Fruit fly (Drosophila melanogaster) whole organism, embryonic: ENCODE data around the gene CG7377.
A peak's percentile ranks its signal among the peaks of the same experiment; 100 is the strongest.

Source experiments
- Blimp-1 ChIP-seq: fragments of 200-800 bp; sonication (Bioruptor generic); optimal IDR thresholded peaks from 3 replicates; lab custom pipeline; 2018; ENCODE audit warnings: missing biosample characterization, missing genetic modification characterization, mild to moderate bottlenecking, moderate library complexity, missing genetic modification reagents
- CG10274 ChIP-seq: fragments of 200-800 bp; sonication (Bioruptor generic); optimal IDR thresholded peaks from 3 replicates; lab custom pipeline; 2017; ENCODE audit warnings: missing biosample characterization, mild to moderate bottlenecking, missing genetic modification characterization
- CG10565 ChIP-seq: fragments of 200-800 bp; sonication (Bioruptor generic); optimal IDR thresholded peaks from 3 replicates; lab custom pipeline; 2016; ENCODE audit warnings: missing biosample characterization, mild to moderate bottlenecking, missing genetic modification characterization
- CG11695 ChIP-seq: fragments of 200-800 bp; sonication (Bioruptor generic); IDR thresholded peaks from 3 replicates; pipeline ENCODE4 v1.3.6; 2022; ENCODE audit warnings: missing biosample characterization, missing genetic modification characterization
- CG13775 ChIP-seq: fragments of 200-800 bp; sonication (Bioruptor generic); optimal IDR thresholded peaks from 3 replicates; lab custom pipeline; 2017; ENCODE audit warnings: missing biosample characterization, mild to moderate bottlenecking, missing genetic modification characterization
- CG14014 ChIP-seq: fragments of 200-800 bp; sonication (Bioruptor generic); IDR thresholded peaks from 2 replicates; pipeline ENCODE4 v1.3.6; 2022; ENCODE audit warnings: missing biosample characterization, missing genetic modification characterization
- CG17385 ChIP-seq: fragments of 200-800 bp; sonication (Bioruptor generic); optimal IDR thresholded peaks from 3 replicates; lab custom pipeline; 2018; ENCODE audit warnings: missing biosample characterization, mild to moderate bottlenecking, missing genetic modification characterization
- CG18619 ChIP-seq: fragments of 200-800 bp; sonication (Bioruptor generic); optimal IDR thresholded peaks from 3 replicates; lab custom pipeline; 2017; ENCODE audit warnings: missing biosample characterization, mild to moderate bottlenecking, missing genetic modification characterization
- CG2120 ChIP-seq: fragments of 200-800 bp; sonication (Bioruptor generic); optimal IDR thresholded peaks from 3 replicates; lab custom pipeline; 2016; ENCODE audit warnings: missing biosample characterization, missing genetic modification characterization
- CG2712 ChIP-seq: fragments of 200-800 bp; optimal IDR thresholded peaks from 3 replicates; lab custom pipeline; 2019; ENCODE audit warnings: missing biosample characterization, mild to moderate bottlenecking, missing genetic modification characterization, moderate library complexity
- CG2889 ChIP-seq: fragments of 200-800 bp; sonication (Bioruptor generic); IDR thresholded peaks from 3 replicates; pipeline ENCODE4 v1.3.6; 2022; ENCODE audit warnings: missing biosample characterization, missing genetic modification characterization
- CG31388 ChIP-seq: fragments of 200-800 bp; sonication (Bioruptor generic); optimal IDR thresholded peaks from 2 replicates; lab custom pipeline; 2016; ENCODE audit warnings: missing biosample characterization, missing genetic modification characterization
- CG32532 ChIP-seq: fragments of 200-800 bp; sonication (Bioruptor generic); IDR thresholded peaks from 2 replicates; pipeline ENCODE4 v1.3.6; 2022; ENCODE audit warnings: missing biosample characterization, missing genetic modification characterization
- CG3281 ChIP-seq: fragments of 200-800 bp; sonication (Bioruptor generic); optimal IDR thresholded peaks from 3 replicates; lab custom pipeline; 2017; ENCODE audit warnings: missing biosample characterization, mild to moderate bottlenecking, missing genetic modification characterization
- CG34422 ChIP-seq: fragments of 200-800 bp; sonication (Bioruptor generic); IDR thresholded peaks from 3 replicates; pipeline ENCODE4 v1.3.6; 2022; ENCODE audit warnings: missing biosample characterization, missing genetic modification characterization
- CG4730 ChIP-seq: fragments of 200-800 bp; sonication (Bioruptor generic); IDR thresholded peaks from 2 replicates; pipeline ENCODE4 v1.3.6; 2022; ENCODE audit warnings: missing biosample characterization, missing genetic modification characterization
- CG5245 ChIP-seq: fragments of 200-800 bp; sonication (Bioruptor generic); optimal IDR thresholded peaks from 3 replicates; lab custom pipeline; 2016; ENCODE audit warnings: missing biosample characterization, missing genetic modification characterization
- CG6175 ChIP-seq: fragments of 200-800 bp; sonication (Bioruptor generic); IDR thresholded peaks from 3 replicates; pipeline ENCODE4 v1.3.6; 2022; ENCODE audit warnings: missing biosample characterization, missing genetic modification characterization
- CG6689 ChIP-seq: fragments of 200-800 bp; sonication (Bioruptor generic); IDR thresholded peaks from 2 replicates; pipeline ENCODE4 v1.3.6; 2022; ENCODE audit warnings: missing biosample characterization, missing genetic modification characterization
- CG9727 ChIP-seq: fragments of 200-800 bp; sonication (Bioruptor generic); optimal IDR thresholded peaks from 3 replicates; lab custom pipeline; 2017; ENCODE audit warnings: missing biosample characterization, mild to moderate bottlenecking, missing genetic modification characterization
- CG9932 ChIP-seq: fragments of 200-800 bp; sonication (Bioruptor generic); IDR thresholded peaks from 2 replicates; pipeline ENCODE4 v1.3.6; 2022; ENCODE audit warnings: missing biosample characterization, missing genetic modification characterization
- CoRest ChIP-seq: fragments of 200-800 bp; sonication (Bioruptor generic); optimal IDR thresholded peaks from 3 replicates; lab custom pipeline; 2018; ENCODE audit warnings: missing biosample characterization, mild to moderate bottlenecking, missing genetic modification characterization, moderate library complexity
- Dbx ChIP-seq: fragments of 200-800 bp; sonication (Bioruptor generic); IDR thresholded peaks from 3 replicates; pipeline ENCODE4 v1.3.6; 2022; ENCODE audit warnings: missing biosample characterization, missing genetic modification characterization
- Dek ChIP-seq: fragments of 200-800 bp; sonication (Bioruptor generic); optimal IDR thresholded peaks from 3 replicates; lab custom pipeline; 2019; ENCODE audit warnings: missing biosample characterization, mild to moderate bottlenecking, missing genetic modification characterization, moderate library complexity
- Ets65A ChIP-seq: fragments of 200-800 bp; sonication (Bioruptor generic); peaks from one replicate; lab custom pipeline; 2016; ENCODE audit warnings: missing biosample characterization, missing genetic modification characterization
- Fer3 ChIP-seq: fragments of 200-800 bp; sonication (Bioruptor generic); optimal IDR thresholded peaks from 2 replicates; lab custom pipeline; 2018; ENCODE audit warnings: missing biosample characterization, mild to moderate bottlenecking, missing genetic modification characterization, moderate library complexity
- GATAe ChIP-seq: fragments of 200-800 bp; sonication (Bioruptor generic); conservative IDR thresholded peaks from 2 replicates; pipeline ENCODE4 v1.3.6; 2022; ENCODE audit warnings: missing biosample characterization, missing genetic modification characterization
- Hand ChIP-seq: fragments of 200-800 bp; sonication (Bioruptor generic); optimal IDR thresholded peaks from 2 replicates; lab custom pipeline; 2017; ENCODE audit warnings: mild to moderate bottlenecking, missing biosample characterization, missing genetic modification reagents, missing genetic modification characterization
- Hsf ChIP-seq: fragments of 200-800 bp; sonication (Bioruptor generic); optimal IDR thresholded peaks from 3 replicates; lab custom pipeline; 2016; ENCODE audit warnings: missing biosample characterization, missing genetic modification characterization
- Kr ChIP-seq: fragments of 200-800 bp; sonication (Bioruptor generic); optimal IDR thresholded peaks from 2 replicates; lab custom pipeline; 2017; ENCODE audit warnings: missing biosample characterization, mild to moderate bottlenecking, missing genetic modification characterization
- Oli ChIP-seq: fragments of 200-800 bp; sonication (Bioruptor generic); optimal IDR thresholded peaks from 2 replicates; lab custom pipeline; 2018; ENCODE audit warnings: missing biosample characterization, mild to moderate bottlenecking, missing genetic modification characterization, moderate library complexity
- PHDP ChIP-seq: fragments of 200-800 bp; sonication (Bioruptor generic); optimal IDR thresholded peaks from 3 replicates; lab custom pipeline; 2018; ENCODE audit warnings: missing biosample characterization, mild to moderate bottlenecking, missing genetic modification characterization, moderate library complexity
- Pdp1 ChIP-seq, 2 experiments: fragments of 200-800 bp; sonication (Bioruptor generic); optimal IDR thresholded peaks; 3 replicates each; lab custom pipeline; 2016; ENCODE audit warnings: missing biosample characterization in 2 of 2, missing genetic modification characterization in 2 of 2, mild to moderate bottlenecking in 1 of 2, moderate library complexity in 1 of 2
- Sox102F ChIP-seq: fragments of 200-800 bp; sonication (Bioruptor generic); optimal IDR thresholded peaks from 2 replicates; lab custom pipeline; 2018; ENCODE audit warnings: missing biosample characterization, mild to moderate bottlenecking, missing genetic modification characterization, moderate library complexity
- TFAM ChIP-seq: fragments of 200-800 bp; sonication (Bioruptor generic); optimal IDR thresholded peaks from 2 replicates; lab custom pipeline; 2017; ENCODE audit warnings: missing biosample characterization, missing genetic modification characterization, inconsistent platforms
- Xbp1 ChIP-seq: fragments of 200-800 bp; sonication (Bioruptor generic); optimal IDR thresholded peaks from 3 replicates; lab custom pipeline; 2016; ENCODE audit warnings: missing biosample characterization, mild to moderate bottlenecking, missing genetic modification characterization
- al ChIP-seq: fragments of 200-800 bp; sonication (Bioruptor generic); IDR thresholded peaks from 2 replicates; pipeline ENCODE4 v1.3.6; 2022; ENCODE audit warnings: missing biosample characterization, missing genetic modification characterization
- bbx ChIP-seq: fragments of 200-800 bp; sonication (Bioruptor generic); IDR thresholded peaks from 2 replicates; pipeline ENCODE4 v1.3.6; 2022; ENCODE audit warnings: missing biosample characterization, missing genetic modification characterization; ENCODE audit not compliant: partially characterized antibody
- cwo ChIP-seq: fragments of 200-800 bp; sonication (Bioruptor generic); optimal IDR thresholded peaks from 3 replicates; lab custom pipeline; 2017; ENCODE audit warnings: missing biosample characterization, missing genetic modification characterization, mild to moderate bottlenecking, moderate library complexity, missing genetic modification reagents
- dpn ChIP-seq, 2 experiments: fragments of 200-800 bp; sonication (Bioruptor generic); optimal IDR thresholded peaks; 3 replicates each; lab custom pipeline; 2016; ENCODE audit warnings: missing biosample characterization in 2 of 2, missing genetic modification characterization in 2 of 2
- eyg ChIP-seq: fragments of 200-800 bp; sonication (Bioruptor generic); optimal IDR thresholded peaks from 3 replicates; lab custom pipeline; 2016; ENCODE audit warnings: missing biosample characterization, missing genetic modification characterization
- fd3F ChIP-seq: fragments of 200-800 bp; sonication (Bioruptor generic); optimal IDR thresholded peaks from 2 replicates; lab custom pipeline; 2018; ENCODE audit warnings: missing biosample characterization, mild to moderate bottlenecking, missing genetic modification characterization, moderate library complexity
- fru ChIP-seq: fragments of >200 bp; optimal IDR thresholded peaks from 2 replicates; lab custom pipeline; 2017
- gsb ChIP-seq: fragments of 200-800 bp; sonication (Bioruptor generic); IDR thresholded peaks from 2 replicates; pipeline ENCODE4 v1.3.6; 2022; ENCODE audit warnings: missing biosample characterization, missing genetic modification characterization
- mam ChIP-seq: fragments of 200-800 bp; sonication (Bioruptor generic); optimal IDR thresholded peaks from 3 replicates; lab custom pipeline; 2016; ENCODE audit warnings: missing biosample characterization, missing genetic modification characterization
- pb ChIP-seq: fragments of 200-800 bp; sonication (Bioruptor generic); optimal IDR thresholded peaks from 3 replicates; lab custom pipeline; 2016; ENCODE audit warnings: missing biosample characterization, missing genetic modification characterization
- pho ChIP-seq: fragments of 200-800 bp; sonication (Bioruptor generic); optimal IDR thresholded peaks from 2 replicates; lab custom pipeline; 2016; ENCODE audit warnings: missing biosample characterization, missing genetic modification characterization
- pita ChIP-seq: fragments of 200-800 bp; sonication (Bioruptor generic); optimal IDR thresholded peaks from 2 replicates; lab custom pipeline; 2017; ENCODE audit warnings: missing biosample characterization, mild to moderate bottlenecking, missing genetic modification characterization
- row ChIP-seq: fragments of 200-800 bp; sonication (Bioruptor generic); IDR thresholded peaks from 3 replicates; pipeline ENCODE4 v1.3.6; 2022; ENCODE audit warnings: missing biosample characterization, missing genetic modification characterization
- slbo ChIP-seq: fragments of 200-800 bp; sonication (Bioruptor generic); IDR thresholded peaks from 2 replicates; pipeline ENCODE4 v1.3.6; 2022; ENCODE audit warnings: missing biosample characterization, missing genetic modification characterization
- zen ChIP-seq: fragments of 200-800 bp; sonication (Bioruptor generic); optimal IDR thresholded peaks from 3 replicates; lab custom pipeline; 2018; ENCODE audit warnings: missing biosample characterization, mild to moderate bottlenecking, missing genetic modification characterization, moderate library complexity

CG7377 gene

DNA sequence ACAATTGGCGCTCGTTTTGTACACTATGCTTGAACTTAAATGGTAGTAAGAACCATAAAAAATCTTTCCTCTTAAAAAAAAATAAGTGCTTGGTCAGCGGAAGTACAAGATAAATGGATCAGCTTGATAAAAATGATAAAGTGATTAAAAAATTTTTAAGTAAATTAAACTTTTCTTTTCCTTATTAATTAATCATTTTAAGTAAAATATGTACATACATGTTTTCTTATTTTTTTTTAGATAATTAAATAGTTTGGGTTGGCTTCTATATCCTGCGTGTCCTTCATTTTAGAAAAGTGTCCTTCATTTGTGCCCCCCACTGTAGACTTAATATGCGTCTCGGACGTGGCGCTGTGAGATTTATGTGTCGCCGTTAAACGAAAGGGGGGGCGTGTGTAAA is 32.9 kb upstream of the CG7377 start:
- TF ChIP-seq Dbx (GFP tag; lab: Robert Waterston, UW) (peak; percentile 49; the same call in 1 of the 3 replicates), CG14014 (GFP tag; lab: Robert Waterston, UW) (0 out of 2 replicates have a peak, but pooled peaks have one; percentile 32), CG3281 (GFP tag; lab: Kevin White, UChicago) (peak; percentile 70), CG10565 (GFP tag; lab: Kevin White, UChicago) (no peak), Hand (peak; percentile 64), bbx (GFP tag; lab: Robert Waterston, UW) (no peak), dpn (GFP tag; optimal IDR thresholded peaks at IDR 0.05; lab: Kevin White, UChicago) (peak in 1 of 2 experiments; percentile 24), CG9727 (GFP tag; lab: Kevin White, UChicago) (peak; percentile 51), CG2889 (GFP tag; lab: Robert Waterston, UW) (no peak), Hsf (GFP tag; lab: Kevin White, UChicago) (no peak), CG11695 (0 out of 3 replicates have a peak, but pooled peaks have one; percentile 13), pb (GFP tag; lab: Kevin White, UChicago) (no peak), Fer3 (peak; percentile 30), Kr (GFP tag; lab: Kevin White, UChicago) (no peak), gsb (GFP tag; lab: Robert Waterston, UW) (no peak), pho (peak; percentile 7), PHDP (tag; lab: Kevin White, UChicago) (peak; percentile 52), TFAM (GFP tag; lab: Kevin White, UChicago) (no peak), eyg (GFP tag; lab: Kevin White, UChicago) (no peak), CG6175 (GFP tag; lab: Robert Waterston, UW) (peak; percentile 17; the same call in 1 of the 3 replicates), cwo (GFP tag; lab: Kevin White, UChicago) (peak; percentile 27), CG2712 (tag; lab: Kevin White, UChicago) (peak; percentile 11), CG18619 (GFP tag; lab: Kevin White, UChicago) (peak; percentile 44), CG2120 (GFP tag; lab: Kevin White, UChicago) (peak; percentile 47), Ets65A (peak; percentile 12), Oli (tag; lab: Kevin White, UChicago) (peak; percentile 27), CG32532 (GFP tag; lab: Robert Waterston, UW) (peak; percentile 36; the same call in 1 of the 2 replicates), al (GFP tag; lab: Robert Waterston, UW) (0 out of 2 replicates have a peak, but pooled peaks have one; percentile 3), Dek (tag; lab: Kevin White, UChicago) (peak; percentile 51), mam (peak; percentile 36), CG13775 (GFP tag; lab: Kevin White, UChicago) (peak; percentile 46), fd3F (GFP tag; lab: Kevin White, UChicago) (peak; percentile 31), pita (GFP tag; lab: Kevin White, UChicago) (no peak), zen (no peak), CG9932 (GFP tag; lab: Robert Waterston, UW) (peak; percentile 31; the same call in 1 of the 2 replicates), CG34422 (no peak), CG4730 (no peak), Xbp1 (GFP tag; lab: Kevin White, UChicago) (peak; percentile 0), slbo (GFP tag; lab: Robert Waterston, UW) (peak; percentile 53; the same call in 1 of the 2 replicates), CG31388 (GFP tag; lab: Kevin White, UChicago) (no peak), CG6689 (GFP tag; lab: Robert Waterston, UW) (no peak), fru (no peak), Blimp-1 (no peak), GATAe (no peak), CoRest (tag; lab: Kevin White, UChicago) (peak; percentile 37), Sox102F (peak; percentile 30), Pdp1 (GFP tag; optimal IDR thresholded peaks at IDR 0.05; lab: Kevin White, UChicago) (peak in 1 of 2 experiments; percentile 9), CG10274 (GFP tag; lab: Kevin White, UChicago) (no peak), CG5245 (GFP tag; lab: Kevin White, UChicago) (no peak), row (GFP tag; lab: Robert Waterston, UW) (peak; percentile 15; the same call in 1 of the 3 replicates), CG17385 (GFP tag; lab: Kevin White, UChicago) (peak; percentile 19)
